Worm (Caenorhabditis elegans) whole organism, midembryonic: ENCODE measurements around the gene nhr-180.

ENCODE experiments used
- T22C8.4 ChIP-seq: fragments of 200-800 bp; sonication (Bioruptor generic); IDR thresholded peaks from 2 replicates; pipeline ENCODE4 v1.3.6; 2022; ENCODE audit warnings: missing genetic modification characterization, missing compliant biosample characterization
- cog-1 ChIP-seq: sonication (generic microtip); optimal IDR thresholded peaks from 2 replicates; lab custom pipeline; 2016; ENCODE audit warnings: missing genetic modification characterization, missing compliant biosample characterization
- flt-1 ChIP-seq: fragments of 200-800 bp; sonication (Bioruptor generic); IDR thresholded peaks from 2 replicates; pipeline ENCODE4 v1.3.6; 2022; ENCODE audit warnings: missing genetic modification characterization, missing compliant biosample characterization
- klf-2 ChIP-seq: fragments of 200-800 bp; sonication (Bioruptor generic); conservative IDR thresholded peaks from 2 replicates; pipeline ENCODE4 v1.3.6; 2022; ENCODE audit warnings: missing genetic modification reagents, missing genetic modification characterization, missing compliant biosample characterization
- med-1 ChIP-seq: sonication (generic microtip); optimal IDR thresholded peaks from 2 replicates; lab custom pipeline; 2017; ENCODE audit warnings: missing genetic modification characterization, mild to moderate bottlenecking, missing compliant biosample characterization, antibody characterized with exemption, missing genetic modification reagents; ENCODE audit not compliant: insufficient read depth
- tab-1 ChIP-seq: fragments of 200-800 bp; sonication (Bioruptor generic); IDR thresholded peaks from 2 replicates; pipeline ENCODE4 v1.3.6; 2022; ENCODE audit warnings: missing genetic modification characterization, missing compliant biosample characterization
- ztf-29 ChIP-seq: fragments of 200-800 bp; sonication (Bioruptor generic); IDR thresholded peaks from 2 replicates; pipeline ENCODE4 v1.3.6; 2022; ENCODE audit warnings: missing genetic modification reagents, missing genetic modification characterization, missing compliant biosample characterization

DNA sequence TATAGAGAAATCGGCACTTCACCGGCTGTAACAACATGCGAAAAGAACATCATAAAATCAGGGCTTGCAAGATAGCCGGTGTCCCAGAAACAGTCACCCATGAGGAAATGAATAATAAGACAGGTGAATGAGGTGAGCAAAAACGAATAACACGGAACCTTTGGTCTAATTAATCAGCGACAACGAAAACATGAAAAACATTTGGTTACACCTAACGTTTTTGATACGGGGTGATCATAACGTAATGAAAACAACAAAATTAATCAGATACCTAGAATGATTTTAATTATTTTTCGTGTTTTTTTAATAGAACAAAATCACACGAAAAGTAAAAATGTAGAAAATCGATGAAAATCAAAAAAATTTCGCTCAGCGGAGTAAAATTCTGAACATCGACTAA lies 11.5 kb downstream of the nhr-180 start, which contains the start of gene srh-245:
- no peak for TF ChIP-seq cog-1 (tag; lab: Kevin White, UChicago)
- TF ChIP-seq ztf-29 (GFP tag; lab: Robert Waterston, UW), result no peak
- TF ChIP-seq klf-2, result no peak
- TF ChIP-seq med-1 (GFP tag; lab: Kevin White, UChicago), result no peak
- TF ChIP-seq tab-1 (GFP tag; lab: Robert Waterston, UW), result no peak
- TF ChIP-seq T22C8.4 (GFP tag; lab: Robert Waterston, UW), result no peak
- TF ChIP-seq flt-1 (GFP tag; lab: Robert Waterston, UW), result no peak
